Worm (Caenorhabditis elegans) whole organism, L2 larva: ENCODE measurements around the gene T20B12.4.

Experiments used
- C34F6.9 ChIP-seq: fragments of 150-350 bp; optimal IDR thresholded peaks from 2 replicates; lab custom pipeline; 2014; ENCODE audit warnings: missing biosample characterization, missing genetic modification characterization
- F13H6.1 ChIP-seq: sonication (generic microtip); optimal IDR thresholded peaks from 2 replicates; lab custom pipeline; 2016; ENCODE audit warnings: missing genetic modification characterization, missing compliant biosample characterization
- Y55F3AM.14 ChIP-seq: fragments of 200-800 bp; sonication (Bioruptor generic); optimal IDR thresholded peaks from 2 replicates; lab custom pipeline; 2018; ENCODE audit warnings: mild to moderate bottlenecking, missing genetic modification characterization, missing compliant biosample characterization
- alr-1 ChIP-seq: fragments of 150-350 bp; optimal IDR thresholded peaks from 2 replicates; lab custom pipeline; 2014; ENCODE audit warnings: missing biosample characterization, missing genetic modification characterization
- aly-2 ChIP-seq: fragments of 150-350 bp; optimal IDR thresholded peaks from 2 replicates; lab custom pipeline; 2014; ENCODE audit warnings: missing biosample characterization, missing genetic modification characterization
- ama-1 ChIP-seq: fragments of 150-350 bp; optimal IDR thresholded peaks from 2 replicates; lab custom pipeline; 2018; ENCODE audit warnings: inconsistent platforms
- blmp-1 ChIP-seq: sonication (generic microtip); optimal IDR thresholded peaks from 2 replicates; lab custom pipeline; 2017; ENCODE audit warnings: missing genetic modification characterization, mild to moderate bottlenecking, missing compliant biosample characterization, antibody characterized with exemption, moderate library complexity; ENCODE audit not compliant: insufficient read depth
- ceh-16 ChIP-seq: fragments of 150-350 bp; optimal IDR thresholded peaks from 2 replicates; lab custom pipeline; 2014; ENCODE audit warnings: missing biosample characterization, missing genetic modification characterization
- ceh-82 ChIP-seq: fragments of 150-350 bp; optimal IDR thresholded peaks from 2 replicates; lab custom pipeline; 2014; ENCODE audit warnings: missing biosample characterization, missing genetic modification characterization
- crh-2 ChIP-seq: sonication (generic microtip); optimal IDR thresholded peaks from 2 replicates; lab custom pipeline; 2017; ENCODE audit warnings: missing biosample characterization, missing genetic modification characterization
- dmd-4 ChIP-seq: sonication (generic microtip); optimal IDR thresholded peaks from 2 replicates; lab custom pipeline; 2017; ENCODE audit warnings: missing biosample characterization, missing genetic modification characterization
- egl-27 ChIP-seq: sonication (generic microtip); optimal IDR thresholded peaks from 3 replicates; lab custom pipeline; 2017; ENCODE audit warnings: missing biosample characterization, missing genetic modification reagents, missing genetic modification characterization
- elt-3 ChIP-seq: sonication (generic microtip); optimal IDR thresholded peaks from 2 replicates; lab custom pipeline; 2017; ENCODE audit warnings: missing biosample characterization, missing genetic modification characterization
- fos-1 ChIP-seq: fragments of 150-350 bp; optimal IDR thresholded peaks from 2 replicates; lab custom pipeline; 2014; ENCODE audit warnings: missing biosample characterization, missing genetic modification characterization
- lin-11 ChIP-seq: fragments of 150-350 bp; sonication (generic microtip); optimal IDR thresholded peaks from 2 replicates; lab custom pipeline; 2014; ENCODE audit warnings: missing biosample characterization, missing genetic modification characterization, inconsistent platforms, mixed read lengths
- lin-39 ChIP-seq: fragments of 150-350 bp; optimal IDR thresholded peaks from 2 replicates; lab custom pipeline; 2014; ENCODE audit warnings: missing biosample characterization, missing genetic modification reagents, missing genetic modification characterization
- lsy-2 ChIP-seq, 2 experiments: fragments of 150-350 bp in 1 of 2; sonication (generic microtip) in 1 of 2; optimal IDR thresholded peaks; 2 replicates each; lab custom pipeline; 2014 to 2017; ENCODE audit warnings: missing biosample characterization in 2 of 2, missing genetic modification characterization in 2 of 2
- mab-5 ChIP-seq: fragments of 150-350 bp; optimal IDR thresholded peaks from 2 replicates; lab custom pipeline; 2014; ENCODE audit warnings: missing biosample characterization, missing genetic modification characterization
- mdl-1 ChIP-seq, 2 experiments: fragments of 150-350 bp in 1 of 2; sonication (generic microtip) in 1 of 2; optimal IDR thresholded peaks; 2 replicates each; lab custom pipeline; 2017; ENCODE audit warnings: missing biosample characterization in 2 of 2, missing genetic modification characterization in 2 of 2
- nhr-10 ChIP-seq: sonication (generic microtip); optimal IDR thresholded peaks from 2 replicates; lab custom pipeline; 2017; ENCODE audit warnings: missing biosample characterization, missing genetic modification characterization
- nhr-11 ChIP-seq: fragments of 150-350 bp; optimal IDR thresholded peaks from 2 replicates; lab custom pipeline; 2014; ENCODE audit warnings: missing biosample characterization, missing genetic modification characterization
- nhr-12 ChIP-seq: fragments of 150-350 bp; optimal IDR thresholded peaks from 2 replicates; lab custom pipeline; 2014; ENCODE audit warnings: missing biosample characterization, missing genetic modification characterization
- nhr-23 ChIP-seq: fragments of 150-350 bp; optimal IDR thresholded peaks from 2 replicates; lab custom pipeline; 2014; ENCODE audit warnings: missing biosample characterization, missing genetic modification reagents, missing genetic modification characterization
- nhr-237 ChIP-seq: fragments of 150-350 bp; optimal IDR thresholded peaks from 2 replicates; lab custom pipeline; 2014; ENCODE audit warnings: missing biosample characterization, missing genetic modification characterization
- nhr-25 ChIP-seq: fragments of 150-350 bp; sonication (generic microtip); optimal IDR thresholded peaks from 3 replicates; lab custom pipeline; 2014; ENCODE audit warnings: missing biosample characterization, missing genetic modification characterization
- nhr-6 ChIP-seq: fragments of 150-350 bp; optimal IDR thresholded peaks from 2 replicates; lab custom pipeline; 2014; ENCODE audit warnings: missing biosample characterization, missing genetic modification characterization
- sem-4 ChIP-seq: fragments of 150-350 bp; optimal IDR thresholded peaks from 2 replicates; lab custom pipeline; 2014; ENCODE audit warnings: missing biosample characterization, missing genetic modification reagents, missing genetic modification characterization
- skn-1 ChIP-seq: sonication (generic microtip); optimal IDR thresholded peaks from 2 replicates; lab custom pipeline; 2017; ENCODE audit warnings: missing biosample characterization, missing genetic modification characterization
- sma-9 ChIP-seq, 2 experiments: fragments of 150-350 bp in 1 of 2; sonication (generic microtip) in 1 of 2; optimal IDR thresholded peaks; 2 replicates each; lab custom pipeline; 2014 to 2016; ENCODE audit warnings: missing genetic modification characterization in 2 of 2, mild to moderate bottlenecking in 1 of 2, missing biosample characterization in 1 of 2, missing compliant biosample characterization in 1 of 2, missing genetic modification reagents in 1 of 2, moderate library complexity in 1 of 2
- snpc-4 ChIP-seq: fragments of 150-350 bp; optimal IDR thresholded peaks from 2 replicates; lab custom pipeline; 2014; ENCODE audit warnings: missing biosample characterization, missing genetic modification characterization
- unc-39 ChIP-seq: fragments of 150-350 bp; optimal IDR thresholded peaks from 2 replicates; lab custom pipeline; 2014; ENCODE audit warnings: missing biosample characterization, missing genetic modification characterization
- unc-55 ChIP-seq: fragments of 150-350 bp; sonication (generic microtip); optimal IDR thresholded peaks from 3 replicates; lab custom pipeline; 2014; ENCODE audit warnings: missing biosample characterization, missing genetic modification reagents, missing genetic modification characterization
- zag-1 ChIP-seq: fragments of 150-350 bp; optimal IDR thresholded peaks from 2 replicates; lab custom pipeline; 2014; ENCODE audit warnings: missing biosample characterization, missing genetic modification characterization
- ztf-1 ChIP-seq: fragments of 200-800 bp; sonication (Bioruptor generic); conservative IDR thresholded peaks from 2 replicates; pipeline ENCODE4 v1.3.6; 2022; ENCODE audit warnings: missing genetic modification characterization, missing compliant biosample characterization
- ztf-4 ChIP-seq: fragments of 150-350 bp; optimal IDR thresholded peaks from 2 replicates; lab custom pipeline; 2014; ENCODE audit warnings: missing biosample characterization, missing genetic modification characterization

T20B12.4 gene

ce11 chrIII:7338009-7338408 is 29.5 kb upstream of the T20B12.4 start:
- TF ChIP-seq unc-39 (tag; lab: Kevin White, UChicago) (no peak), zag-1 (no peak), nhr-6 (tag; lab: Kevin White, UChicago) (no peak), nhr-10 (no peak), sma-9 (GFP tag; optimal IDR thresholded peaks at IDR 0.05; lab: Kevin White, UChicago) (no peak), sma-9 (tag; optimal IDR thresholded peaks at IDR 0.05; lab: Kevin White, UChicago) (no peak), unc-55 (no peak), ztf-4 (tag; lab: Kevin White, UChicago) (no peak), mdl-1 (tag; optimal IDR thresholded peaks at IDR 0.05; lab: Kevin White, UChicago) (no peak), ztf-1 (GFP tag; lab: Robert Waterston, UW) (no peak), nhr-12 (tag; lab: Kevin White, UChicago) (no peak), C34F6.9 (tag; lab: Kevin White, UChicago) (no peak), lsy-2 (tag; optimal IDR thresholded peaks at IDR 0.05; lab: Kevin White, UChicago) (no peak), egl-27 (tag; lab: Kevin White, UChicago) (no peak), lin-39 (tag; lab: Kevin White, UChicago) (no peak), nhr-23 (tag; lab: Kevin White, UChicago) (no peak)

ce11 chrIII:7338693-7339092 is 28.8 kb upstream of the T20B12.4 start, which contains the start of gene kap-1:
kap-1 (plus strand) TSS chrIII:7338835.
- TF ChIP-seq egl-27 (tag; lab: Kevin White, UChicago) (peak; percentile 6), ama-1 (lab: Kevin White, UChicago) (peak; percentile 1), C34F6.9 (tag; lab: Kevin White, UChicago) (peak; percentile 15), lsy-2 (tag; optimal IDR thresholded peaks at IDR 0.05; lab: Kevin White, UChicago) (peak in 1 of 2 experiments; percentile 48), snpc-4 (tag; lab: Kevin White, UChicago) (no peak)

ce11 chrIII:7339138-7339537 is 28.4 kb upstream of the T20B12.4 start:
- TF ChIP-seq ceh-82 (tag; lab: Kevin White, UChicago) (no peak), elt-3 (tag; lab: Kevin White, UChicago) (no peak), lin-39 (tag; lab: Kevin White, UChicago) (no peak), mab-5 (tag; lab: Kevin White, UChicago) (no peak), ztf-4 (tag; lab: Kevin White, UChicago) (no peak), C34F6.9 (tag; lab: Kevin White, UChicago) (no peak)
- TF ChIP-seq, all 48 proteins: peak for 0

ce11 chrIII:7343389-7343788 is 24.1 kb upstream of the T20B12.4 start, which contains the start of gene F08F8.6:
F08F8.6 (plus strand) TSS chrIII:7343689.
- no peak for TF ChIP-seq alr-1 (tag; lab: Kevin White, UChicago)
- no peak for TF ChIP-seq mab-5 (tag; lab: Kevin White, UChicago)
- no peak for TF ChIP-seq snpc-4 (tag; lab: Kevin White, UChicago)
- TF ChIP-seq nhr-25 (tag; lab: Kevin White, UChicago), result no peak
- no peak for TF ChIP-seq blmp-1 (tag; lab: Kevin White, UChicago)
- no peak for TF ChIP-seq skn-1
- no peak for TF ChIP-seq lin-39 (tag; lab: Kevin White, UChicago)
- no peak for TF ChIP-seq nhr-12 (tag; lab: Kevin White, UChicago)
- no peak for TF ChIP-seq lsy-2 (tag; optimal IDR thresholded peaks at IDR 0.05; lab: Kevin White, UChicago)
- TF ChIP-seq mdl-1 (tag; optimal IDR thresholded peaks at IDR 0.05; lab: Kevin White, UChicago), result no peak
- TF ChIP-seq lin-11 (tag; lab: Kevin White, UChicago), result no peak
- TF ChIP-seq nhr-237 (tag; lab: Kevin White, UChicago), result no peak
- TF ChIP-seq ztf-1 (GFP tag; lab: Robert Waterston, UW), result no peak
- no peak for TF ChIP-seq nhr-10
- TF ChIP-seq ceh-16 (tag; lab: Kevin White, UChicago), result no peak
- TF ChIP-seq ztf-4 (tag; lab: Kevin White, UChicago), result no peak
- no peak for TF ChIP-seq crh-2 (tag; lab: Kevin White, UChicago)

- TF ChIP-seq fos-1 (tag; lab: Kevin White, UChicago) (no peak), Y55F3AM.14 (GFP tag; lab: Kevin White, UChicago) (no peak), lin-11 (tag; lab: Kevin White, UChicago) (no peak), mdl-1 (tag; optimal IDR thresholded peaks at IDR 0.05; lab: Kevin White, UChicago) (no peak), F13H6.1 (tag; lab: Kevin White, UChicago) (no peak), nhr-11 (tag; lab: Kevin White, UChicago) (no peak), ztf-4 (tag; lab: Kevin White, UChicago) (no peak), nhr-23 (tag; lab: Kevin White, UChicago) (no peak), egl-27 (tag; lab: Kevin White, UChicago) (no peak), sma-9 (GFP tag; optimal IDR thresholded peaks at IDR 0.05; lab: Kevin White, UChicago) (no peak), sma-9 (tag; optimal IDR thresholded peaks at IDR 0.05; lab: Kevin White, UChicago) (no peak), dmd-4 (tag; lab: Kevin White, UChicago) (no peak), nhr-10 (no peak), lsy-2 (tag; optimal IDR thresholded peaks at IDR 0.05; lab: Kevin White, UChicago) (no peak), sem-4 (tag; lab: Kevin White, UChicago) (no peak), zag-1 (no peak), aly-2 (no peak)
Observed at ce11 chrIII:7347049-7347448, 20.5 kb upstream of the T20B12.4 start, which contains the start of gene F08F8.7. F08F8.7 (minus strand) TSS chrIII:7347149.
